Fruit fly (Drosophila melanogaster) S2 (cell line): ENCODE results near the gene CG10311.

Source experiments
- CG8478 ChIP-seq: fragments of >200 bp; optimal IDR thresholded peaks from 2 replicates; lab custom pipeline; 2018
- CTCF ChIP-seq, 2 experiments: fragments of >200 bp; optimal IDR thresholded peaks; 2 replicates each; lab custom pipeline; 2018

DNA sequence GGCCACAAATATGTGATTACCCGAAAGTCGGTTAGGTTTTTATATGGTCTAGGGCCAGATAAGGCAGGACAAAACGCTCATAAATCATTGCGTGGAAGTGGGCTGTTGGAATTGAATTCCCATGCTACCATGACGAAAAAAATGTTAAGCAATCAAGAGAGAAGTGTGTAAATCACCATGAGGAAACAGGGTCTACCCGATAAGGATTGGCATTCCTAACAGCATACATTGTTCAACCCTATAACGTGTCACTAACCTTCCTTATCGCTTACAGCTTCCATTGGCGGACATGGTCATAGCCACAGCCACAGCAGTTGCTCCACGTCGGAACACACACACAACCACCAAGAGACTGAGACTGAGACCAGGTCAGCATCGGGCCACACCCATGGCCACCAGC, 48.8 kb downstream of the CG10311 start:
- TF ChIP-seq CG8478 (no peak), CTCF (optimal IDR thresholded peaks at IDR 0.05; lab: Kevin White, UChicago) (no peak)
